Worm (Caenorhabditis elegans) whole organism, late embryonic: ENCODE data around the gene col-125.
A peak's percentile ranks its signal among the peaks of the same experiment; 100 is the strongest.
"Not testable (repeated sequence)": the region's sequence is repeated elsewhere in the genome, so short reads cannot be mapped to it uniquely, and the experiment has no call there.

Experiments
- ahr-1 ChIP-seq: sonication (generic microtip); optimal IDR thresholded peaks from 2 replicates; lab custom pipeline; 2016; ENCODE audit warnings: missing genetic modification characterization, missing compliant biosample characterization
- ceh-14 ChIP-seq: sonication (generic microtip); optimal IDR thresholded peaks from 2 replicates; lab custom pipeline; 2016; ENCODE audit warnings: missing genotype, missing genetic modification characterization, missing compliant biosample characterization
- ceh-18 ChIP-seq: sonication (generic microtip); optimal IDR thresholded peaks from 2 replicates; lab custom pipeline; 2016; ENCODE audit warnings: missing genetic modification characterization, missing compliant biosample characterization
- ceh-22 ChIP-seq: sonication (generic microtip); optimal IDR thresholded peaks from 2 replicates; lab custom pipeline; 2017; ENCODE audit warnings: missing biosample characterization, missing genetic modification characterization
- ceh-31 ChIP-seq: sonication (generic microtip); optimal IDR thresholded peaks from 2 replicates; lab custom pipeline; 2016; ENCODE audit warnings: missing genetic modification characterization, missing compliant biosample characterization
- ceh-34 ChIP-seq: sonication (generic microtip); optimal IDR thresholded peaks from 2 replicates; lab custom pipeline; 2016; ENCODE audit warnings: mild to moderate bottlenecking, missing genetic modification characterization, missing compliant biosample characterization
- ceh-6 ChIP-seq: fragments of 200-800 bp; sonication (Bioruptor generic); optimal IDR thresholded peaks from 2 replicates; lab custom pipeline; 2018; ENCODE audit warnings: mild to moderate bottlenecking, missing genetic modification characterization, missing compliant biosample characterization
- ceh-9 ChIP-seq: sonication (generic microtip); optimal IDR thresholded peaks from 2 replicates; lab custom pipeline; 2016; ENCODE audit warnings: mild to moderate bottlenecking, missing genetic modification characterization, inconsistent platforms, missing compliant biosample characterization
- dmd-4 ChIP-seq: sonication (generic microtip); optimal IDR thresholded peaks from 2 replicates; lab custom pipeline; 2016; ENCODE audit warnings: borderline replicate concordance, missing genetic modification characterization, missing compliant biosample characterization
- dve-1 ChIP-seq: sonication (generic microtip); optimal IDR thresholded peaks from 2 replicates; lab custom pipeline; 2017; ENCODE audit warnings: antibody characterized with exemption, mild to moderate bottlenecking, missing genetic modification characterization, missing compliant biosample characterization
- elt-2 ChIP-seq: sonication (generic microtip); optimal IDR thresholded peaks from 2 replicates; lab custom pipeline; 2016; ENCODE audit warnings: missing genetic modification reagents, missing genetic modification characterization, missing compliant biosample characterization
- ets-4 ChIP-seq: sonication (generic microtip); optimal IDR thresholded peaks from 2 replicates; lab custom pipeline; 2016; ENCODE audit warnings: missing genetic modification characterization, missing compliant biosample characterization
- eyg-1 ChIP-seq: sonication (generic microtip); optimal IDR thresholded peaks from 2 replicates; lab custom pipeline; 2016; ENCODE audit warnings: missing genotype, missing genetic modification characterization, missing compliant biosample characterization
- fax-1 ChIP-seq: sonication (generic microtip); optimal IDR thresholded peaks from 2 replicates; lab custom pipeline; 2016; ENCODE audit warnings: missing genotype, missing genetic modification characterization, missing compliant biosample characterization
- fkh-10 ChIP-seq: fragments of 150-350 bp; optimal IDR thresholded peaks from 2 replicates; lab custom pipeline; 2014; ENCODE audit warnings: missing biosample characterization, missing genetic modification reagents, missing genetic modification characterization
- fkh-6 ChIP-seq: sonication (generic microtip); optimal IDR thresholded peaks from 2 replicates; lab custom pipeline; 2016; ENCODE audit warnings: missing genetic modification characterization, missing compliant biosample characterization
- hlh-13 ChIP-seq: fragments of 200-800 bp; sonication (Bioruptor generic); optimal IDR thresholded peaks from 2 replicates; lab custom pipeline; 2018; ENCODE audit warnings: mild to moderate bottlenecking, missing genetic modification characterization, missing compliant biosample characterization
- hlh-8 ChIP-seq: sonication (generic microtip); optimal IDR thresholded peaks from 2 replicates; lab custom pipeline; 2016; ENCODE audit warnings: missing genotype, missing genetic modification characterization, missing compliant biosample characterization
- madf-2 ChIP-seq: sonication (generic microtip); optimal IDR thresholded peaks from 2 replicates; lab custom pipeline; 2017; ENCODE audit warnings: missing genetic modification characterization, missing compliant biosample characterization
- npax-4 ChIP-seq: sonication (generic microtip); optimal IDR thresholded peaks from 2 replicates; lab custom pipeline; 2016; ENCODE audit warnings: missing genetic modification characterization, missing compliant biosample characterization
- pat-9 ChIP-seq: fragments of 200-800 bp; sonication (Bioruptor generic); optimal IDR thresholded peaks from 2 replicates; lab custom pipeline; 2018; ENCODE audit warnings: mild to moderate bottlenecking, missing genetic modification characterization, moderate library complexity, missing compliant biosample characterization
- pha-2 ChIP-seq: sonication (generic microtip); optimal IDR thresholded peaks from 2 replicates; lab custom pipeline; 2017; ENCODE audit warnings: mild to moderate bottlenecking, missing genetic modification characterization, missing compliant biosample characterization
- pqm-1 ChIP-seq: sonication (generic microtip); optimal IDR thresholded peaks from 2 replicates; lab custom pipeline; 2016; ENCODE audit warnings: missing genetic modification characterization, missing compliant biosample characterization
- ref-2 ChIP-seq: sonication (generic microtip); optimal IDR thresholded peaks from 2 replicates; lab custom pipeline; 2016; ENCODE audit warnings: missing genetic modification characterization, missing compliant biosample characterization
- rnt-1 ChIP-seq: sonication (generic microtip); optimal IDR thresholded peaks from 2 replicates; lab custom pipeline; 2016; ENCODE audit warnings: missing genetic modification characterization, missing compliant biosample characterization
- sdc-2 ChIP-seq: sonication (generic microtip); optimal IDR thresholded peaks from 2 replicates; lab custom pipeline; 2016; ENCODE audit warnings: missing genotype, missing genetic modification characterization, missing compliant biosample characterization
- sox-2 ChIP-seq: fragments of 200-800 bp; sonication (Bioruptor generic); IDR thresholded peaks from 2 replicates; pipeline ENCODE4 v1.3.6; 2022; ENCODE audit warnings: missing genetic modification reagents, missing genetic modification characterization, missing compliant biosample characterization
- syd-9 ChIP-seq: sonication (generic microtip); optimal IDR thresholded peaks from 2 replicates; lab custom pipeline; 2016; ENCODE audit warnings: mild to moderate bottlenecking, missing genetic modification characterization, moderate library complexity, missing compliant biosample characterization
- tbx-2 ChIP-seq: sonication (generic microtip); optimal IDR thresholded peaks from 2 replicates; lab custom pipeline; 2016; ENCODE audit warnings: missing genetic modification characterization, missing compliant biosample characterization
- unc-3 ChIP-seq, 2 experiments: fragments of 200-800 bp in 1 of 2; sonication (Bioruptor generic) in 1 of 2; sonication (generic microtip) in 1 of 2; conservative IDR thresholded peaks in 1 of 2; optimal IDR thresholded peaks in 1 of 2; 2 replicates each; pipeline versions ENCODE4 v1.3.6 to Lab custom; 2016 to 2022; ENCODE audit warnings: missing compliant biosample characterization in 2 of 2, missing genetic modification characterization in 2 of 2, missing genetic modification reagents in 1 of 2
- unc-86 ChIP-seq: sonication (generic microtip); optimal IDR thresholded peaks from 2 replicates; lab custom pipeline; 2016; ENCODE audit warnings: missing genetic modification characterization, missing compliant biosample characterization
- zip-5 ChIP-seq: sonication (generic microtip); optimal IDR thresholded peaks from 2 replicates; lab custom pipeline; 2016; ENCODE audit warnings: missing genetic modification characterization, missing compliant biosample characterization
- ztf-16 ChIP-seq: sonication (generic microtip); optimal IDR thresholded peaks from 2 replicates; lab custom pipeline; 2017; ENCODE audit warnings: missing genetic modification characterization, missing compliant biosample characterization

Gene col-125

DNA sequence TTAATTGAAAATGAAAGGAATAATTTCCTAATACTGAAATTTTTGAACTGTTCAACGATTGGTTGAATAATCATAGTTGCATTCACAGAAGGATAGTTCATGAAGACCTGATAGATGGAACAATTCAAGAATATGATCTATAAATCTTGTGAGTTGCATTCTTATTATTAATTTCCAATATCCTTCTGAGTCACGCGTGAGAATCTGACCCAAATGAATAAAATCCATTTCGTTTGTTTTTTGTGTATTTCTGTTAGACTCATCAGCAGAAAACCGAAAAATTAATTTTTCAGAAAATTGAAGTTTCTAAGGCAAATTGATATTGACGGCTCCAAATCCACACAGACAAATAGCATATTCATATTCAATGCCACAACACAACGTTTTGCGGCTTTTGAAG lies 35.9 kb upstream of the col-125 start, which contains the start of gene fbxb-79:
Gene fbxb-79, minus strand, starts transcription at position 101 of the 400 bp plus-strand sequence.
- TF ChIP-seq ceh-9 (tag; lab: Kevin White, UChicago) (no peak), pha-2 (tag; lab: Kevin White, UChicago) (no peak), dmd-4 (tag; lab: Kevin White, UChicago) (no peak), sdc-2 (tag; lab: Kevin White, UChicago) (no peak), ets-4 (tag; lab: Kevin White, UChicago) (no peak), hlh-13 (no peak), fkh-6 (tag; lab: Kevin White, UChicago) (no peak), ceh-18 (tag; lab: Kevin White, UChicago) (no peak)

DNA sequence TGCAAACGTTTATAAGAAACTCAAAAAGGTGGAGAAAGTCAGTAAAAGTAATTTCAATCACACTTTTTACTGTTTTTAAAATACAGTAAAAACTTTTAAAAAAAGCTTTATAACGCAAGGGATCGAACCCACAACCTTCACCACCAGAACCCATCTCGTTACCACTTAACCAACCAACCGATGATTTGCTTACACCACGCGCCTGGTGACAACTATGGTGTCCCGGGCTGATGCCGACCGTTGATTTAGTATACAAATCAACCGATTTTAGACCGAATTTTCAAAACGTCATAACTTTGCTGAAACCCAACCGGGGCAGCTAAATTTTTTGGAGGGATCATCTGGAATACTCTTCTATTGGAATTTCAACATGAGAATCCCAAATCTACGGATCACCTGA lies 28.4 kb upstream of the col-125 start:
- TF ChIP-seq sox-2 (GFP tag; lab: Robert Waterston, UW), result peak; percentile 22; the same call in 1 of the 2 replicates

DNA sequence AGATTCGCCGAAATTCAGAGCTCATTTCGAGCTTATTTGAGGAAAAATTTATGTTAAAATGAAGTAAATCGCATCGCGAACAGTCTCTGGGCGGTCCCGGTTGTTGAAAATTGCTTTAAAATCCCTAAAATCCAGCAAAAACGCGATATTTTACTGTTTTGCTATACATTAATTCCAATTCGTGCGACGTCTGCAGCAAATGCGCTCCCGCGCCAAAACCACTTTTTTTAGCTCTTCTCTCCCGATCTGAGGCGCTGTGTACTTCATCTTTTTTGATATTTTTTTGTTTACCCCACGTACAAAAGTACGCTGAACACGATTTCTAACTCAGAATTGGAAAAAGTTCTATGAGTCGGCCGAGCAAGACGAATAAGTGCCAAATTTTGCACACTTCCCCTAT lies 26.3 kb upstream of the col-125 start, which contains the start of gene R07H5.16:
Gene R07H5.16, plus strand, starts transcription at position 348 of the 400 bp plus-strand sequence.
- TF ChIP-seq ceh-31 (tag; lab: Kevin White, UChicago), result peak; percentile 12

DNA sequence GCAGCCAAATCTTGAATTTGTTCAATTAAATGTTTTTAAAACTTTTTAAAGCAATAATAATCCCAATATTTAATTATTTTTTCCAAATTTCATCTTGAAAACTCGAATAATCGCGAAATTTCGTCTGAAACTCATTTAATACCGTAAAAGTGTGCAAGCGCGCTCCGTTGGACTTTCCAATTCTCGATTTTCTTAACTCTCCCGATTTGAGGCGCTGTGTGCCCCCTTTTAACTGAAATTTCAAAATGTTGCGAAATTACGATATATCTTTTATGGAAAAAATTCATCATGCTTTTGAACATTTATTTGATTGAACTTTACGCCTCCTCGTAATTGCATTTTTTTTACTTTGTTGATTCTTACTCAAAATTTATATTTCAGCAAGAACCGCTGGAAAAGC lies 22.9 kb upstream of the col-125 start, which contains the start of gene R07H5.11:
Gene R07H5.11, plus strand, starts transcription at position 380 of the 400 bp plus-strand sequence.
- not testable (repeated sequence) for TF ChIP-seq ets-4 (tag; lab: Kevin White, UChicago); pqm-1 (tag; lab: Kevin White, UChicago); fkh-10 (GFP tag; lab: Kevin White, UChicago)

DNA sequence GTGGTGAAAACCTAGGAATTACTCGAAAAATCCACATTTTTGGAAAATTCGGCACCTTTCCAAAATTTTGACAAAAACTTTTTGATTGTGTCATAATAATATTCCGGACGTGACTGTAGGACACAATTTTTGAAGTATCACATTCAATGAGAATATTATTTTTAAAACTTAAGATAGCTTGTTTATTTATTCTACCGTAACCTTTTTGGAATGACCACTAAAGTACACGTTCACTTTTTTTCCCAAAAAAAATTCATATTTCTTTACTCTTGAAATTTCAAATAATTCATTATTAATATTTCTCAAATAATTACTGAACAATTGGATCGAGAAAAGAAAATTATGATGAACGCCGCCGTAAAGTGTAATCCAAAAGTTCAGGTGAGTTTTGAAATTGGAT lies 18.1 kb upstream of the col-125 start, which contains the start of gene R07H5.9:
Gene R07H5.9, plus strand, starts transcription at position 301 of the 400 bp plus-strand sequence.
- no peak for TF ChIP-seq madf-2
- TF ChIP-seq tbx-2, result no peak
- no peak for TF ChIP-seq hlh-8
- TF ChIP-seq fkh-10 (GFP tag; lab: Kevin White, UChicago), result no peak
- TF ChIP-seq ets-4 (tag; lab: Kevin White, UChicago), result no peak
- TF ChIP-seq ceh-14 (tag; lab: Kevin White, UChicago), result no peak
- TF ChIP-seq eyg-1 (tag; lab: Kevin White, UChicago), result no peak
- TF ChIP-seq ref-2, result no peak
- TF ChIP-seq ahr-1 (tag; lab: Kevin White, UChicago), result no peak

DNA sequence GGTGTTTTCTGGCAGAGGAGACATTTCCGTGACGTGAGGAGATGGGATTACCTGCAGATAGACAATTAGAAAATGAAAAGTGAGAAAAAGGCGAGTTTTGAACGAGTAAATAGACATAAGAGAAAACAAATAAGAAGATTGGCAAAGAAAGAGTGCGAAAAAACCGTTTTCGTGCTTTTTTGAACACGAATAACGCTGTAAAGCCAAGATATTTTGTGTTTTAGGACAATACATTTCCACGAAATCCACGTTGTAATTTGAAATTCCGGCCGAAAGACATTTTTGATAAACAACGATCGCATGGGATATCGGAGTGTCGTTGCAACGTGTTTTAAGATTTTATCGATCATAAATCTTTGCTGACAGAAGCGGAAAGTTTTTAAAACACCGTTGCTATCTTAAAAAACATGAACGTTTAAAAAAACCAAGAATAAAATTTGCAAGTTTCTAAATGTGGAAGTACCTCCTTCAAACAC lies 14.5 kb upstream of the col-125 start, which contains the start of gene adk-1:
Gene adk-1, minus strand, starts transcription at position 51 of the 476 bp plus-strand sequence.
- no peak for TF ChIP-seq fax-1 (tag; lab: Kevin White, UChicago)
- TF ChIP-seq ceh-6 (GFP tag; lab: Kevin White, UChicago), result no peak
- no peak for TF ChIP-seq pat-9 (tag; lab: Kevin White, UChicago)
- TF ChIP-seq, all 69 proteins: peak for 0

DNA sequence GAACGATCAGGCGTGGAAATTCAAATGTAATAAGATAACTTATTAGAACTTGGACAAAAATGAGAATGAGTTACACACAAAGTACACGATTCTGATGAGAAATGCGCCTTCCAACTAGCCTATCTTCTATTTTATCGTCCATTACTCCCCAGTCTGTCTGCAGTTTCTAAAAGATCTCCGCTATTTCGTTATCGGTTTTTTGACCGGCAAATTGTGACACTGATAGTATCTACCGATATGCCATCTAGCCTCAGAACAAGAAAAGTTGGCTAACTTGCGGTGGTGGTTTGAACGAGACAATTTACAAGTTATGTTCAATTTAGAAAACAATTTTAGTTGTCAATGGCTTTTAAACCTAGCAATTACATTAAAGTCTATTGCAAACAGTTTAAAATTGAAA lies 13.8 kb upstream of the col-125 start:
- TF ChIP-seq elt-2 (tag; lab: Kevin White, UChicago) (peak; percentile 89), madf-2 (no peak), syd-9 (tag; lab: Kevin White, UChicago) (no peak)
- TF ChIP-seq, all 69 proteins: peak for 1

DNA sequence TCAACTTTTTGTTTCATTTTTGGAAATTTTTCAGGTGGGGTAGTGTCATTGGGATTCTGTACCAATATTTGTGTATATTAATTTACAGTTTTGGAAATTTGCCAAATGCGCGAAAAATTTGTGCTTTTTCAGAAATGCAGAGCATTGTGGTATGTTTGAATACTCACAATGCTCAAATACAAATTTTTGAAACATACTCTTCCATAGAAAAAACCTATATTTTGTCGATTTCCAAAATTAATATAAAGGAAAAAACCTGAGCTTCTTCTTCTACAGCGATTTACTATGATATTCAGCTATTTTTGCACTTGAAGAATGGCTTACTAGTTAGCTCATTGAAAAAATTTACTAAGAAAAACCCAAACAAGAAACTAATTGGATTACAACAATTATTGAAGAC lies 12.3 kb upstream of the col-125 start:
- no peak for TF ChIP-seq npax-4
- TF ChIP-seq ceh-34, result no peak
- TF ChIP-seq dve-1 (tag; lab: Kevin White, UChicago), result no peak
- TF ChIP-seq unc-3 (GFP tag; conservative IDR thresholded peaks at IDR 0.05; lab: Robert Waterston, UW), result no peak
- no peak for TF ChIP-seq unc-3 (tag; optimal IDR thresholded peaks at IDR 0.05; lab: Kevin White, UChicago)
- TF ChIP-seq ztf-16, result no peak
- TF ChIP-seq fax-1 (tag; lab: Kevin White, UChicago), result no peak
- TF ChIP-seq ceh-22 (tag; lab: Kevin White, UChicago), result no peak
- TF ChIP-seq rnt-1 (tag; lab: Kevin White, UChicago), result no peak
- no peak for TF ChIP-seq zip-5
- no peak for TF ChIP-seq ceh-18 (tag; lab: Kevin White, UChicago)
- no peak for TF ChIP-seq unc-86 (tag; lab: Kevin White, UChicago)
- TF ChIP-seq, all 69 proteins: peak for 0
